Fruit fly (Drosophila melanogaster): ENCODE measurements around the gene CG5555.

The CG5555 gene

DNA sequence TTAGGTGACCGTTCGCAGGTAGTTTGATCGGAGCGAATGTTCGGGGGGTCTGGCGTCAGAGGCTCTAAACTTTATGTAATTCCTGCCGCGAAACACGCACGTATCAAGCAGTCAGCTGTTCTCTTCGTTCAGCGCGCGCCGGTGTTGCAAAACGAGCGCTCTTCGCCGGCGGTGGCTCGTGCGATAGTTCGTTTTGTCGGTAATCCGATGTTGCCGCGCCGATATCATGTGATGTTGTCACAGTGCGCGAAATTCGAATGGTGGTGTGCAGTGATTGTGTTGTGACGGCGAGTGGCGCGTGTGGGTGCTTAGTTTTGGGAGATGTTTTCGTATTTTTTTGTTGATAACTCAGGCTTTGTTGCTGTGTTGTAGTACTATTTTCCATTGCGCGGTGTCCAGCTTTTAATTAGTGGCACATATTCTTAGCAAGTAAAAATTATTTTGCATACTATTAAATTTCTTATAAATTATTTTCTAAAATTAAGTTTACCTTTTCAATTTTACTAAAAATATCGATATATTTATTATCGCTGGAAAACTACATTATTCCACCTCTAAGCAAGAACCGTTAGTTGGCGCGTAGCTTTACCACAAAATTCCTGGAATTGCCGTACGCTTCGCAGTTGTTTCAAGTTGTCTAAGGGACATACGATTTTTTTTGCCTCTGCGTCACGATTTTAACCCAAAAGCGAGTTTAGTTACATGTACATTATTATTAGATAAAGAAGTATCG, 23.5 kb downstream of the CG5555 start, which contains the start of gene nanos (continued):
- TF ChIP-seq cato (GFP tag; optimal IDR thresholded peaks at IDR 0.05; ENCODE audit: borderline replicate concordance) (peak; percentile 3), CG12219 (GFP tag; optimal IDR thresholded peaks at IDR 0.05) (no peak), Dll (GFP tag; IDR thresholded peaks at IDR 0.05; ENCODE audit: partially characterized antibody) (peak; percentile 98), corto (GFP tag; optimal IDR thresholded peaks at IDR 0.05) (no peak), zfh1 (GFP tag; IDR thresholded peaks at IDR 0.05) (peak; percentile 74), nom (GFP tag; optimal IDR thresholded peaks at IDR 0.05) (no peak), lilli (GFP tag; optimal IDR thresholded peaks at IDR 0.05) (peak; percentile 83), ase (GFP tag; IDR thresholded peaks at IDR 0.05) (no peak), CG31441 (GFP tag; IDR thresholded peaks at IDR 0.05) (peak; percentile 69), CG9609 (GFP tag; optimal IDR thresholded peaks at IDR 0.05) (peak; percentile 81), nerfin-1 (tag; optimal IDR thresholded peaks at IDR 0.05) (peak; percentile 14), jigr1 (GFP tag; IDR thresholded peaks at IDR 0.05) (no peak), chm (GFP tag; IDR thresholded peaks at IDR 0.05) (no peak), Bgb (GFP tag; IDR thresholded peaks at IDR 0.05; ENCODE audit: partially characterized antibody) (peak; percentile 100), usp (GFP tag; optimal IDR thresholded peaks at IDR 0.05) (no peak), CG17802 (tag; optimal IDR thresholded peaks at IDR 0.05) (peak; percentile 49), hbn (GFP tag; IDR thresholded peaks at IDR 0.05; ENCODE audit: partially characterized antibody) (peak; percentile 99), CG11456 (GFP tag; IDR thresholded peaks at IDR 0.05) (peak; percentile 89), eyg (GFP tag; optimal IDR thresholded peaks at IDR 0.05) (peak; percentile 64), tgo (GFP tag; IDR thresholded peaks at IDR 0.05) (peak; percentile 50; the same call in 2 of the 3 replicates), pho (GFP tag; optimal IDR thresholded peaks at IDR 0.05) (peak; percentile 74), CkIIα-i1 (GFP tag; IDR thresholded peaks at IDR 0.05) (no peak), CG12744 (GFP tag; optimal IDR thresholded peaks at IDR 0.05) (peak; percentile 34), CG11723 (GFP tag; optimal IDR thresholded peaks at IDR 0.05) (peak; percentile 48), CG7745 (tag; optimal IDR thresholded peaks at IDR 0.05) (no peak), unpg (GFP tag; optimal IDR thresholded peaks at IDR 0.05) (peak; percentile 15), onecut (GFP tag; IDR thresholded peaks at IDR 0.05) (no peak), bcd (GFP tag; optimal IDR thresholded peaks at IDR 0.05) (peak; percentile 86), CG12299 (tag; optimal IDR thresholded peaks at IDR 0.05) (no peak), CG30020 (tag; optimal IDR thresholded peaks at IDR 0.05) (peak; percentile 46), dysf (GFP tag; IDR thresholded peaks at IDR 0.05) (peak; percentile 59; the same call in 2 of the 3 replicates), CG14965 (GFP tag; optimal IDR thresholded peaks at IDR 0.05; ENCODE audit: borderline replicate concordance) (no peak), Taf1 (GFP tag; IDR thresholded peaks at IDR 0.05) (no peak), CG2678 (tag; optimal IDR thresholded peaks at IDR 0.05) (peak; percentile 37), MBD-R2 (GFP tag; IDR thresholded peaks at IDR 0.05) (peak; percentile 94), CG14710 (tag; optimal IDR thresholded peaks at IDR 0.05) (peak; percentile 79), br (optimal IDR thresholded peaks at IDR 0.05) (no peak), Hr3 (GFP tag; optimal IDR thresholded peaks at IDR 0.05) (peak; percentile 42), Atf-2 (GFP tag; optimal IDR thresholded peaks at IDR 0.05) (no peak), CG3847 (GFP tag; IDR thresholded peaks at IDR 0.05) (peak; percentile 92), exex (tag; optimal IDR thresholded peaks at IDR 0.05) (no peak), tll (GFP tag; optimal IDR thresholded peaks at IDR 0.05) (no peak), dm (GFP tag; optimal IDR thresholded peaks at IDR 0.05) (peak; percentile 88), CG8281 (tag; optimal IDR thresholded peaks at IDR 0.05) (no peak), tna (GFP tag; IDR thresholded peaks at IDR 0.05; ENCODE audit: partially characterized antibody) (peak; percentile 98), CG4730 (GFP tag; IDR thresholded peaks at IDR 0.05) (no peak), NC2α (GFP tag; optimal IDR thresholded peaks at IDR 0.05) (peak; percentile 36), HLHmδ (GFP tag; optimal IDR thresholded peaks at IDR 0.05) (peak; percentile 29), CG14667 (GFP tag; IDR thresholded peaks at IDR 0.05) (no peak; the same call in 1 of the 2 replicates)
